Worm (Caenorhabditis elegans) whole organism, L3 larva: Measurements from ENCODE around the gene srsx-9.

Experiments used
- elt-2 ChIP-seq: sonication (generic microtip); optimal IDR thresholded peaks from 2 replicates; lab custom pipeline; 2016; ENCODE audit warnings: missing genetic modification reagents, mild to moderate bottlenecking, missing genetic modification characterization, missing compliant biosample characterization
- elt-3 ChIP-seq, 3 experiments: fragments of 150-350 bp in 1 of 3; sonication (generic microtip) in 2 of 3; optimal IDR thresholded peaks; 2 replicates in 2 of 3; 4 replicates in 1 of 3; lab custom pipeline; 2014 to 2017; ENCODE audit warnings: missing biosample characterization in 3 of 3, missing genetic modification characterization in 3 of 3
- nhr-11 ChIP-seq: fragments of 150-350 bp; optimal IDR thresholded peaks from 2 replicates; lab custom pipeline; 2014; ENCODE audit warnings: missing biosample characterization, missing genetic modification characterization
- nhr-25 ChIP-seq: sonication (generic microtip); optimal IDR thresholded peaks from 2 replicates; lab custom pipeline; 2017; ENCODE audit warnings: missing biosample characterization, missing genetic modification characterization
- nhr-77 ChIP-seq: fragments of 150-350 bp; optimal IDR thresholded peaks from 2 replicates; lab custom pipeline; 2014; ENCODE audit warnings: missing biosample characterization, missing genetic modification characterization
- zag-1 ChIP-seq: fragments of 150-350 bp; optimal IDR thresholded peaks from 2 replicates; lab custom pipeline; 2014; ENCODE audit warnings: missing biosample characterization, missing genetic modification characterization

DNA sequence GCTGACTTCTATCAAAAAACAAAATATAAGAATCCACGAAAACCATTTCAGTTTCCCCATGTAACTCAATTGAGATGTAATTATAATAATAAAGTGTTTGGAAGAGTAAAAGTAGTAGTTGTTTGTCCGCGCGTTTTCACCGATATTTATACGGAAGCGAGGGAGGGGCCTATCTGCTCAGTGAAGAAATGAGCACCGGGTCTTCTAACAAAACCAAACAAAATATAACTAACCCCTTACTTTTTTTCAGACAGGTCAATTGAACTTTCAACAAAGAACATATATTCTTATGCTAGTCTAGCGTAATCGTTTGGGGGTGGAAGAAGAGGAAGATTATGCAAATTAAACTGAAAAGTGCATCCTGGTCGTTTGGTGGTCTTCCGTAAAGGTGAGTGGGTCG lies 22.3 kb upstream of the srsx-9 start, which contains the start of gene ncx-9:
- TF ChIP-seq zag-1 (tag; lab: Kevin White, UChicago), result no peak
- TF ChIP-seq elt-3 (tag; optimal IDR thresholded peaks at IDR 0.05; lab: Kevin White, UChicago), result no peak
- TF ChIP-seq nhr-77 (tag; lab: Kevin White, UChicago), result no peak
- TF ChIP-seq nhr-11 (tag; lab: Kevin White, UChicago), result no peak
- no peak for TF ChIP-seq nhr-25
- no peak for TF ChIP-seq elt-2
